Fruit fly (Drosophila melanogaster) whole organism, embryonic: ENCODE results near the gene Gr32a.

Source experiments
- Awh ChIP-seq: fragments of 200-800 bp; sonication (Bioruptor generic); IDR thresholded peaks from 2 replicates; pipeline ENCODE4, ENCODE4 v1.3.6; 2022; ENCODE audit warnings: missing biosample characterization, missing genetic modification characterization
- CG11560 ChIP-seq: fragments of 200-800 bp; sonication (Bioruptor generic); IDR thresholded peaks from 3 replicates; pipeline ENCODE4 v1.3.6; 2022; ENCODE audit warnings: missing biosample characterization, missing genetic modification characterization
- CG13296 ChIP-seq: fragments of 200-800 bp; sonication (Bioruptor generic); optimal IDR thresholded peaks from 3 replicates; lab custom pipeline; 2018; ENCODE audit warnings: missing biosample characterization, mild to moderate bottlenecking, missing genetic modification characterization
- CG14860 ChIP-seq: fragments of 200-800 bp; sonication (Bioruptor generic); IDR thresholded peaks from 3 replicates; pipeline ENCODE4 v1.3.6; 2022; ENCODE audit warnings: missing biosample characterization, missing genetic modification characterization; ENCODE audit not compliant: partially characterized antibody
- CG15011 ChIP-seq: fragments of 200-800 bp; sonication (Bioruptor generic); optimal IDR thresholded peaks from 3 replicates; lab custom pipeline; 2018; ENCODE audit warnings: missing biosample characterization, mild to moderate bottlenecking, missing genetic modification characterization
- CG1603 ChIP-seq: fragments of 200-800 bp; sonication (Bioruptor generic); optimal IDR thresholded peaks from 2 replicates; lab custom pipeline; 2019; ENCODE audit warnings: missing biosample characterization, mild to moderate bottlenecking, missing genetic modification characterization, moderate library complexity
- CG17361 ChIP-seq: fragments of 200-800 bp; sonication (Bioruptor generic); IDR thresholded peaks from 3 replicates; pipeline ENCODE4 v1.3.6; 2022; ENCODE audit warnings: missing biosample characterization, missing genetic modification characterization
- CG18619 ChIP-seq: fragments of 200-800 bp; sonication (Bioruptor generic); optimal IDR thresholded peaks from 3 replicates; lab custom pipeline; 2017; ENCODE audit warnings: missing biosample characterization, mild to moderate bottlenecking, missing genetic modification characterization
- CG2875 ChIP-seq: fragments of 200-800 bp; sonication (Bioruptor generic); optimal IDR thresholded peaks from 2 replicates; lab custom pipeline; 2017; ENCODE audit warnings: missing biosample characterization, mild to moderate bottlenecking, missing genetic modification characterization, missing genetic modification reagents
- CG2889 ChIP-seq: fragments of 200-800 bp; sonication (Bioruptor generic); IDR thresholded peaks from 3 replicates; pipeline ENCODE4 v1.3.6; 2022; ENCODE audit warnings: missing biosample characterization, missing genetic modification characterization
- CG32767 ChIP-seq: fragments of 200-800 bp; sonication (Bioruptor generic); IDR thresholded peaks from 2 replicates; pipeline ENCODE4 v1.3.6; 2022; ENCODE audit warnings: missing biosample characterization, missing genetic modification characterization
- CG4730 ChIP-seq: fragments of 200-800 bp; sonication (Bioruptor generic); IDR thresholded peaks from 2 replicates; pipeline ENCODE4 v1.3.6; 2022; ENCODE audit warnings: missing biosample characterization, missing genetic modification characterization
- CG6175 ChIP-seq: fragments of 200-800 bp; sonication (Bioruptor generic); IDR thresholded peaks from 3 replicates; pipeline ENCODE4 v1.3.6; 2022; ENCODE audit warnings: missing biosample characterization, missing genetic modification characterization
- CG6791 ChIP-seq: fragments of 200-800 bp; sonication (Bioruptor generic); IDR thresholded peaks from 3 replicates; pipeline ENCODE4 v1.3.6; 2022; ENCODE audit warnings: missing biosample characterization, missing genetic modification characterization; ENCODE audit not compliant: partially characterized antibody
- CG7271 ChIP-seq: fragments of 200-800 bp; sonication (Bioruptor generic); optimal IDR thresholded peaks from 2 replicates; lab custom pipeline; 2018; ENCODE audit warnings: missing biosample characterization, mild to moderate bottlenecking, missing genetic modification characterization, moderate library complexity
- CG7372 ChIP-seq: fragments of 200-800 bp; sonication (Bioruptor generic); IDR thresholded peaks from 2 replicates; pipeline ENCODE4 v1.3.6; 2022; ENCODE audit warnings: missing biosample characterization, missing genetic modification characterization
- CG7786 ChIP-seq: fragments of 200-800 bp; sonication (Bioruptor generic); optimal IDR thresholded peaks from 2 replicates; lab custom pipeline; 2016; ENCODE audit warnings: missing biosample characterization, missing genetic modification characterization
- CG8359 ChIP-seq: fragments of 200-800 bp; sonication (Bioruptor generic); optimal IDR thresholded peaks from 2 replicates; lab custom pipeline; 2017; ENCODE audit warnings: missing biosample characterization, mild to moderate bottlenecking, missing genetic modification characterization, borderline replicate concordance
- CG9932 ChIP-seq: fragments of 200-800 bp; sonication (Bioruptor generic); IDR thresholded peaks from 2 replicates; pipeline ENCODE4 v1.3.6; 2022; ENCODE audit warnings: missing biosample characterization, missing genetic modification characterization
- CTCF ChIP-seq: fragments of 200-800 bp; sonication (Bioruptor generic); optimal IDR thresholded peaks from 2 replicates; lab custom pipeline; 2017; ENCODE audit warnings: missing biosample characterization, mild to moderate bottlenecking, missing genetic modification characterization, moderate library complexity
- Dref ChIP-seq: fragments of 200-800 bp; sonication (Bioruptor generic); IDR thresholded peaks from 2 replicates; pipeline ENCODE4 v1.3.6; 2022; ENCODE audit warnings: missing biosample characterization, missing genetic modification characterization
- ERR ChIP-seq: fragments of 200-800 bp; sonication (Bioruptor generic); optimal IDR thresholded peaks from 2 replicates; lab custom pipeline; 2016; ENCODE audit warnings: missing biosample characterization, missing genetic modification characterization
- Fer2 ChIP-seq: fragments of 200-800 bp; sonication (Bioruptor generic); optimal IDR thresholded peaks from 2 replicates; lab custom pipeline; 2018; ENCODE audit warnings: missing biosample characterization, mild to moderate bottlenecking, missing genetic modification characterization, moderate library complexity
- H15 ChIP-seq: fragments of 200-800 bp; sonication (Bioruptor generic); IDR thresholded peaks from 3 replicates; pipeline ENCODE4 v1.3.6; 2022; ENCODE audit warnings: missing biosample characterization, missing genetic modification characterization
- H2.0 ChIP-seq: fragments of 200-800 bp; sonication (Bioruptor generic); IDR thresholded peaks from 2 replicates; pipeline ENCODE4 v1.3.6; 2022; ENCODE audit warnings: missing biosample characterization, missing genetic modification characterization
- HLHmδ ChIP-seq: fragments of 200-800 bp; sonication (Bioruptor generic); optimal IDR thresholded peaks from 2 replicates; lab custom pipeline; 2018; ENCODE audit warnings: missing biosample characterization, mild to moderate bottlenecking, missing genetic modification characterization, moderate library complexity
- Hand ChIP-seq: fragments of 200-800 bp; sonication (Bioruptor generic); optimal IDR thresholded peaks from 2 replicates; lab custom pipeline; 2017; ENCODE audit warnings: mild to moderate bottlenecking, missing biosample characterization, missing genetic modification reagents, missing genetic modification characterization
- Hmr ChIP-seq: fragments of 200-800 bp; sonication (Bioruptor generic); optimal IDR thresholded peaks from 3 replicates; lab custom pipeline; 2017; ENCODE audit warnings: mild to moderate bottlenecking, missing biosample characterization, missing genetic modification reagents, missing genetic modification characterization
- Hr39 ChIP-seq: fragments of >200 bp; optimal IDR thresholded peaks from 2 replicates; lab custom pipeline; 2017
- Hsf ChIP-seq: fragments of 200-800 bp; sonication (Bioruptor generic); optimal IDR thresholded peaks from 3 replicates; lab custom pipeline; 2016; ENCODE audit warnings: missing biosample characterization, missing genetic modification characterization
- NC2α ChIP-seq: fragments of 200-800 bp; sonication (Bioruptor generic); optimal IDR thresholded peaks from 2 replicates; lab custom pipeline; 2016; ENCODE audit warnings: missing biosample characterization, missing genetic modification characterization
- NfI ChIP-seq: fragments of 200-800 bp; sonication (Bioruptor generic); optimal IDR thresholded peaks from 3 replicates; lab custom pipeline; 2018; ENCODE audit warnings: missing biosample characterization, mild to moderate bottlenecking, missing genetic modification characterization, moderate library complexity
- Ptx1 ChIP-seq: fragments of 200-800 bp; sonication (Bioruptor generic); IDR thresholded peaks from 2 replicates; pipeline ENCODE4 v1.3.6; 2022; ENCODE audit warnings: missing biosample characterization, missing genetic modification characterization
- Sry-δ ChIP-seq: fragments of 200-800 bp; sonication (Bioruptor generic); optimal IDR thresholded peaks from 2 replicates; lab custom pipeline; 2016; ENCODE audit warnings: missing biosample characterization, missing genetic modification characterization
- ac ChIP-seq: fragments of 200-800 bp; sonication (Bioruptor generic); optimal IDR thresholded peaks from 3 replicates; lab custom pipeline; 2017; ENCODE audit warnings: missing biosample characterization, mild to moderate bottlenecking, missing genetic modification characterization
- bcd ChIP-seq: fragments of 200-800 bp; sonication (Bioruptor generic); optimal IDR thresholded peaks from 2 replicates; lab custom pipeline; 2017; ENCODE audit warnings: missing biosample characterization, mild to moderate bottlenecking, missing genetic modification characterization
- btn ChIP-seq: fragments of 200-800 bp; sonication (Bioruptor generic); optimal IDR thresholded peaks from 2 replicates; lab custom pipeline; 2016; ENCODE audit warnings: missing biosample characterization, missing genetic modification characterization
- cad ChIP-seq: fragments of >200 bp; optimal IDR thresholded peaks from 2 replicates; lab custom pipeline; 2017; ENCODE audit warnings: missing biosample characterization, missing genetic modification characterization
- gce ChIP-seq: fragments of 200-800 bp; sonication (Bioruptor generic); IDR thresholded peaks from 3 replicates; pipeline ENCODE4 v1.3.6; 2022; ENCODE audit warnings: missing biosample characterization, missing genetic modification characterization
- jigr1 ChIP-seq: fragments of 200-800 bp; sonication (Bioruptor generic); IDR thresholded peaks from 3 replicates; pipeline ENCODE4 v1.3.6; 2022; ENCODE audit warnings: missing biosample characterization, missing genetic modification characterization
- lab ChIP-seq: fragments of 200-800 bp; sonication (Bioruptor generic); optimal IDR thresholded peaks from 3 replicates; lab custom pipeline; 2017; ENCODE audit warnings: missing biosample characterization, missing genetic modification characterization, mild to moderate bottlenecking, moderate library complexity, missing genetic modification reagents
- lmd ChIP-seq: fragments of 200-800 bp; sonication (Bioruptor generic); IDR thresholded peaks from 2 replicates; pipeline ENCODE4 v1.3.6; 2022; ENCODE audit warnings: missing biosample characterization, missing genetic modification characterization
- run ChIP-seq: fragments of 200-800 bp; sonication (Bioruptor generic); optimal IDR thresholded peaks from 3 replicates; lab custom pipeline; 2018; ENCODE audit warnings: missing biosample characterization, mild to moderate bottlenecking, missing genetic modification characterization
- sr ChIP-seq: fragments of 200-800 bp; sonication (Bioruptor generic); IDR thresholded peaks from 3 replicates; pipeline ENCODE4 v1.3.6; 2022; ENCODE audit warnings: missing biosample characterization, missing genetic modification characterization
- ssp ChIP-seq: fragments of 200-800 bp; sonication (Bioruptor generic); IDR thresholded peaks from 2 replicates; pipeline ENCODE4 v1.3.6; 2022; ENCODE audit warnings: missing biosample characterization, missing genetic modification characterization
- tna ChIP-seq: fragments of 200-800 bp; sonication (Bioruptor generic); IDR thresholded peaks from 2 replicates; pipeline ENCODE4 v1.3.6; 2022; ENCODE audit warnings: missing biosample characterization, missing genetic modification characterization; ENCODE audit not compliant: partially characterized antibody
- twi ChIP-seq: fragments of 200-800 bp; optimal IDR thresholded peaks from 2 replicates; lab custom pipeline; 2019; ENCODE audit warnings: missing biosample characterization, mild to moderate bottlenecking, missing genetic modification characterization, moderate library complexity
- wor ChIP-seq: fragments of 200-800 bp; sonication (Bioruptor generic); IDR thresholded peaks from 2 replicates; pipeline ENCODE4 v1.3.6; 2022; ENCODE audit warnings: missing biosample characterization, missing genetic modification characterization
- zen ChIP-seq: fragments of 200-800 bp; sonication (Bioruptor generic); optimal IDR thresholded peaks from 3 replicates; lab custom pipeline; 2018; ENCODE audit warnings: missing biosample characterization, mild to moderate bottlenecking, missing genetic modification characterization, moderate library complexity
- zfh2 ChIP-seq: fragments of 200-800 bp; sonication (Bioruptor generic); optimal IDR thresholded peaks from 2 replicates; lab custom pipeline; 2016; ENCODE audit warnings: missing biosample characterization, missing genetic modification characterization

Gene Gr32a

dm6 chr2L:11075114-11075513, 38.7 kb upstream of the Gr32a start, which contains the start of gene CG43725:
Gene CG43725 (plus strand): TSS chr2L:11075513.
- peak; percentile 7 for TF ChIP-seq CG7271
- peak; percentile 86 for TF ChIP-seq zen (tag; lab: Kevin White, UChicago)
- peak; percentile 94 for TF ChIP-seq cad (GFP tag; lab: Kevin White, UChicago)
- TF ChIP-seq CG7786 (GFP tag; lab: Kevin White, UChicago): no peak

- TF ChIP-seq CG7372 (GFP tag; lab: Robert Waterston, UW) (no peak), ssp (GFP tag; lab: Robert Waterston, UW) (no peak), CG4730 (no peak), zfh2 (GFP tag; lab: Kevin White, UChicago) (no peak), Fer2 (no peak), CG15011 (GFP tag; lab: Kevin White, UChicago) (no peak), Hr39 (lab: Kevin White, UChicago) (peak; percentile 51), tna (GFP tag; lab: Robert Waterston, UW) (no peak), btn (GFP tag; lab: Kevin White, UChicago) (no peak), H15 (GFP tag; lab: Robert Waterston, UW) (0 out of 3 replicates have a peak, but pooled peaks have one; percentile 24), CG6791 (GFP tag; lab: Robert Waterston, UW) (no peak), bcd (GFP tag; lab: Kevin White, UChicago) (no peak), Hsf (no peak), CG6175 (GFP tag; lab: Robert Waterston, UW) (0 out of 3 replicates have a peak, but pooled peaks have one; percentile 14), CG13296 (GFP tag; lab: Kevin White, UChicago) (no peak), Hmr (no peak), NC2α (GFP tag; lab: Kevin White, UChicago) (no peak), wor (GFP tag; lab: Robert Waterston, UW) (no peak), Sry-δ (GFP tag; lab: Kevin White, UChicago) (no peak), Awh (GFP tag; lab: Robert Waterston, UW) (no peak), ac (GFP tag; lab: Kevin White, UChicago) (no peak), run (tag; lab: Kevin White, UChicago) (no peak), CG11560 (tag; lab: Robert Waterston, UW) (0 out of 3 replicates have a peak, but pooled peaks have one; percentile 16), lab (GFP tag; lab: Kevin White, UChicago) (no peak), CG32767 (GFP tag; lab: Robert Waterston, UW) (no peak), gce (GFP tag; lab: Robert Waterston, UW) (no peak), HLHmδ (no peak), NfI (GFP tag; lab: Kevin White, UChicago) (no peak), Hand (GFP tag; lab: Kevin White, UChicago) (no peak), CG2875 (GFP tag; lab: Kevin White, UChicago) (no peak), CG17361 (no peak), CG14860 (GFP tag; lab: Robert Waterston, UW) (no peak), Ptx1 (no peak), CG1603 (tag; lab: Kevin White, UChicago) (no peak), CG9932 (no peak), CTCF (GFP tag; lab: Kevin White, UChicago) (no peak), jigr1 (GFP tag; lab: Robert Waterston, UW) (0 out of 3 replicates have a peak, but pooled peaks have one; percentile 6), lmd (0 out of 2 replicates have a peak, but pooled peaks have one; percentile 6), ERR (no peak), Dref (no peak), CG18619 (GFP tag; lab: Kevin White, UChicago) (no peak), twi (no peak), sr (GFP tag; lab: Robert Waterston, UW) (no peak), CG2889 (GFP tag; lab: Robert Waterston, UW) (0 out of 3 replicates have a peak, but pooled peaks have one; percentile 31), H2.0 (GFP tag; lab: Robert Waterston, UW) (no peak), CG8359 (no peak)
- TF ChIP-seq, all 482 proteins: peak for 7
Measured at dm6 chr2L:11081337-11081736, 32.5 kb upstream of the Gr32a start, which contains the start of gene AstC. Gene AstC (minus strand): TSS chr2L:11081399.
